Fruit fly (Drosophila melanogaster) whole organism: ENCODE results near the gene Prps.

Source experiments
- CG8478 ChIP-seq: fragments of >200 bp; optimal IDR thresholded peaks from 2 replicates; lab custom pipeline; 2018; ENCODE audit warnings: inconsistent platforms
- Dll ChIP-seq: fragments of >200 bp; optimal IDR thresholded peaks from 2 replicates; lab custom pipeline; 2017
- EcR ChIP-seq, 2 experiments: fragments of >200 bp; optimal IDR thresholded peaks; 2 replicates each; lab custom pipeline; 2017; ENCODE audit warnings: missing biosample characterization in 2 of 2, missing genetic modification characterization in 2 of 2, missing genetic modification reagents in 2 of 2
- pan ChIP-seq: fragments of >200 bp; optimal IDR thresholded peaks from 2 replicates; lab custom pipeline; 2017
- psq ChIP-seq: fragments of >200 bp; optimal IDR thresholded peaks from 2 replicates; lab custom pipeline; 2017
- usp ChIP-seq: fragments of >200 bp; optimal IDR thresholded peaks from 2 replicates; lab custom pipeline; 2017; ENCODE audit warnings: missing biosample characterization, missing genetic modification characterization, mixed read lengths

Gene Prps

dm6 chr3L:9688674-9689073 lies 7.8 kb downstream of the Prps start:
- no peak for TF ChIP-seq psq (lab: Kevin White, UChicago)
- TF ChIP-seq usp = no peak
- no peak for TF ChIP-seq CG8478
- TF ChIP-seq EcR (GFP tag; optimal IDR thresholded peaks at IDR 0.05; lab: Kevin White, UChicago) = no peak
- TF ChIP-seq Dll (lab: Kevin White, UChicago) = no peak
- no peak for TF ChIP-seq pan

dm6 chr3L:9687536-9687935 lies 9.0 kb downstream of the Prps start:
- TF ChIP-seq Dll (lab: Kevin White, UChicago) (no peak), EcR (GFP tag; optimal IDR thresholded peaks at IDR 0.05; lab: Kevin White, UChicago) (no peak), psq (lab: Kevin White, UChicago) (no peak)

dm6 chr3L:9684871-9685270 lies 11.6 kb downstream of the Prps start, which contains the start of gene CG16719:
CG16719 (plus strand) TSS chr3L:9685171.
- no peak for TF ChIP-seq CG8478
- TF ChIP-seq pan = no peak
- no peak for TF ChIP-seq EcR (GFP tag; optimal IDR thresholded peaks at IDR 0.05; lab: Kevin White, UChicago)
- TF ChIP-seq usp = no peak
- TF ChIP-seq psq (lab: Kevin White, UChicago) = no peak

dm6 chr3L:9680968-9681367 lies 15.5 kb downstream of the Prps start, which contains the start of gene alphaTub67C:
alphaTub67C (plus strand) TSS chr3L:9681268.
- TF ChIP-seq CG8478 = no peak
- TF ChIP-seq usp = no peak
- no peak for TF ChIP-seq pan
- no peak for TF ChIP-seq Dll (lab: Kevin White, UChicago)
- no peak for TF ChIP-seq EcR (GFP tag; optimal IDR thresholded peaks at IDR 0.05; lab: Kevin White, UChicago)
- no peak for TF ChIP-seq psq (lab: Kevin White, UChicago)

dm6 chr3L:9678994-9679393 lies 17.5 kb downstream of the Prps start, which contains the start of the genes fry and CG16717:
fry (minus strand) TSS chr3L:9679103.
CG16717 (plus strand) TSS chr3L:9679201.
- TF ChIP-seq pan (no peak), EcR (GFP tag; optimal IDR thresholded peaks at IDR 0.05; lab: Kevin White, UChicago) (no peak), Dll (lab: Kevin White, UChicago) (no peak), usp (no peak), psq (lab: Kevin White, UChicago) (no peak), CG8478 (no peak)

dm6 chr3L:9678007-9678497 lies 18.4 kb downstream of the Prps start:
- TF ChIP-seq Dll (lab: Kevin White, UChicago) (no peak), usp (no peak), EcR (GFP tag; optimal IDR thresholded peaks at IDR 0.05; lab: Kevin White, UChicago) (no peak), CG8478 (no peak), psq (lab: Kevin White, UChicago) (no peak), pan (no peak)

- TF ChIP-seq pan (no peak), usp (no peak), EcR (GFP tag; optimal IDR thresholded peaks at IDR 0.05; lab: Kevin White, UChicago) (no peak), CG8478 (no peak), psq (lab: Kevin White, UChicago) (no peak), Dll (lab: Kevin White, UChicago) (no peak)
Measured at dm6 chr3L:9677260-9677659, 19.2 kb downstream of the Prps start.

- TF ChIP-seq psq (lab: Kevin White, UChicago) (no peak), CG8478 (no peak), usp (no peak), Dll (lab: Kevin White, UChicago) (no peak), EcR (GFP tag; optimal IDR thresholded peaks at IDR 0.05; lab: Kevin White, UChicago) (no peak), pan (no peak)
Measured at dm6 chr3L:9675528-9675963, 21.0 kb downstream of the Prps start.

dm6 chr3L:9674300-9674699 lies 22.2 kb downstream of the Prps start:
- TF ChIP-seq psq (lab: Kevin White, UChicago) = no peak
- no peak for TF ChIP-seq pan
- no peak for TF ChIP-seq EcR (GFP tag; optimal IDR thresholded peaks at IDR 0.05; lab: Kevin White, UChicago)
- no peak for TF ChIP-seq usp
- no peak for TF ChIP-seq CG8478
- TF ChIP-seq Dll (lab: Kevin White, UChicago) = no peak

dm6 chr3L:9671372-9671771 lies 25.1 kb downstream of the Prps start:
- TF ChIP-seq pan = peak; percentile 17
- TF ChIP-seq Dll (lab: Kevin White, UChicago) = no peak
- TF ChIP-seq psq (lab: Kevin White, UChicago) = no peak
- TF ChIP-seq usp = no peak

- TF ChIP-seq CG8478 (no peak), EcR (GFP tag; optimal IDR thresholded peaks at IDR 0.05; lab: Kevin White, UChicago) (no peak), usp (no peak), pan (no peak), psq (lab: Kevin White, UChicago) (no peak), Dll (lab: Kevin White, UChicago) (no peak)
Measured at dm6 chr3L:9643762-9644161, 52.7 kb downstream of the Prps start, which contains the start of gene CNMaR. CNMaR (plus strand) TSS chr3L:9644109.

- TF ChIP-seq usp = no peak
- TF ChIP-seq Dll (lab: Kevin White, UChicago) = no peak
- TF ChIP-seq psq (lab: Kevin White, UChicago) = no peak
- TF ChIP-seq pan = no peak
- TF ChIP-seq EcR (GFP tag; optimal IDR thresholded peaks at IDR 0.05; lab: Kevin White, UChicago) = no peak
- TF ChIP-seq CG8478 = no peak
Measured at dm6 chr3L:9640713-9641112, 55.8 kb downstream of the Prps start, which contains the start of gene CG18180. CG18180 (plus strand) TSS chr3L:9641013.

- TF ChIP-seq pan (no peak), psq (lab: Kevin White, UChicago) (no peak), EcR (GFP tag; optimal IDR thresholded peaks at IDR 0.05; lab: Kevin White, UChicago) (no peak), Dll (lab: Kevin White, UChicago) (no peak)
Measured at dm6 chr3L:9638971-9639370, 57.5 kb downstream of the Prps start, which contains the start of gene CG18179. CG18179 (plus strand) TSS chr3L:9639271.
